Fruit fly (Drosophila melanogaster) whole organism, prepupa: Measurements from ENCODE around the gene dlt.

Source experiments
- Blimp-1 ChIP-seq: fragments of 200-800 bp; sonication (Bioruptor generic); optimal IDR thresholded peaks from 3 replicates; lab custom pipeline; 2017; ENCODE audit warnings: missing biosample characterization, missing genetic modification characterization, mild to moderate bottlenecking, moderate library complexity, missing genetic modification reagents
- CG10631 ChIP-seq: fragments of 200-800 bp; sonication (Bioruptor generic); optimal IDR thresholded peaks from 2 replicates; lab custom pipeline; 2016; ENCODE audit warnings: missing biosample characterization, missing genetic modification characterization
- CG11294 ChIP-seq: fragments of 200-800 bp; sonication (Bioruptor generic); IDR thresholded peaks from 2 replicates; pipeline ENCODE4 v1.3.6; 2022; ENCODE audit warnings: missing biosample characterization, missing genetic modification characterization
- CG11762 ChIP-seq: fragments of 200-800 bp; sonication (Bioruptor generic); optimal IDR thresholded peaks from 3 replicates; lab custom pipeline; 2016; ENCODE audit warnings: missing biosample characterization, missing genetic modification characterization; ENCODE audit not compliant: insufficient read depth
- CG11902 ChIP-seq: fragments of 200-800 bp; sonication (Bioruptor generic); optimal IDR thresholded peaks from 3 replicates; lab custom pipeline; 2016; ENCODE audit warnings: missing biosample characterization, missing genetic modification characterization
- CG15336 ChIP-seq: fragments of 200-800 bp; sonication (Bioruptor generic); IDR thresholded peaks from 2 replicates; pipeline ENCODE4 v1.3.6; 2022; ENCODE audit warnings: missing biosample characterization, missing genetic modification characterization
- CG1621 ChIP-seq: fragments of 200-800 bp; sonication (Bioruptor generic); optimal IDR thresholded peaks from 3 replicates; lab custom pipeline; 2018; ENCODE audit warnings: missing biosample characterization, mild to moderate bottlenecking, missing genetic modification characterization
- CG16779 ChIP-seq: fragments of 200-800 bp; sonication (Bioruptor generic); optimal IDR thresholded peaks from 3 replicates; lab custom pipeline; 2017; ENCODE audit warnings: missing biosample characterization, mild to moderate bottlenecking, missing genetic modification characterization
- CG31627 ChIP-seq: fragments of 200-800 bp; sonication (Bioruptor generic); optimal IDR thresholded peaks from 3 replicates; lab custom pipeline; 2016; ENCODE audit warnings: missing biosample characterization, missing genetic modification characterization
- CG34406 ChIP-seq: fragments of 200-800 bp; sonication (Bioruptor generic); optimal IDR thresholded peaks from 3 replicates; lab custom pipeline; 2016; ENCODE audit warnings: missing biosample characterization, missing genetic modification characterization
- CG3919 ChIP-seq: fragments of 200-800 bp; sonication (Bioruptor generic); optimal IDR thresholded peaks from 3 replicates; lab custom pipeline; 2016; ENCODE audit warnings: missing biosample characterization, missing genetic modification characterization
- CG6163 ChIP-seq: fragments of 200-800 bp; sonication (Bioruptor generic); IDR thresholded peaks from 3 replicates; pipeline ENCODE4 v1.3.6; 2022; ENCODE audit warnings: missing biosample characterization, missing genetic modification characterization
- CG6808 ChIP-seq: fragments of 200-800 bp; sonication (Bioruptor generic); optimal IDR thresholded peaks from 3 replicates; lab custom pipeline; 2017; ENCODE audit warnings: missing biosample characterization, missing genetic modification characterization, mild to moderate bottlenecking, moderate library complexity, missing genetic modification reagents
- CG6854 ChIP-seq: fragments of 200-800 bp; sonication (Bioruptor generic); optimal IDR thresholded peaks from 2 replicates; lab custom pipeline; 2017; ENCODE audit warnings: missing biosample characterization, mild to moderate bottlenecking, missing genetic modification characterization
- CG8319 ChIP-seq: fragments of 200-800 bp; sonication (Bioruptor generic); optimal IDR thresholded peaks from 3 replicates; lab custom pipeline; 2016; ENCODE audit warnings: missing biosample characterization, missing genetic modification characterization
- CG8632 ChIP-seq: fragments of 200-800 bp; sonication (Bioruptor generic); optimal IDR thresholded peaks from 3 replicates; lab custom pipeline; 2016; ENCODE audit warnings: missing biosample characterization, missing genetic modification characterization
- CG9139 ChIP-seq: fragments of 200-800 bp; sonication (Bioruptor generic); optimal IDR thresholded peaks from 3 replicates; lab custom pipeline; 2017; ENCODE audit warnings: missing biosample characterization, mild to moderate bottlenecking, missing genetic modification characterization
- Eip93F ChIP-seq: fragments of 200-800 bp; sonication (Bioruptor generic); optimal IDR thresholded peaks from 2 replicates; lab custom pipeline; 2016; ENCODE audit warnings: missing biosample characterization, mild to moderate bottlenecking, missing genetic modification characterization
- Ets96B ChIP-seq: fragments of 200-800 bp; optimal IDR thresholded peaks from 2 replicates; lab custom pipeline; 2019; ENCODE audit warnings: missing biosample characterization, mild to moderate bottlenecking, missing genetic modification characterization, moderate library complexity
- Hr39 ChIP-seq: fragments of 200-800 bp; sonication (Bioruptor generic); optimal IDR thresholded peaks from 2 replicates; lab custom pipeline; 2016; ENCODE audit warnings: missing biosample characterization, missing genetic modification characterization
- Hr4 ChIP-seq: fragments of 200-800 bp; sonication (Bioruptor generic); optimal IDR thresholded peaks from 3 replicates; lab custom pipeline; 2016; ENCODE audit warnings: missing biosample characterization, missing genetic modification characterization
- Lpt ChIP-seq: fragments of 200-800 bp; sonication (Bioruptor generic); optimal IDR thresholded peaks from 3 replicates; lab custom pipeline; 2016; ENCODE audit warnings: missing biosample characterization, missing genetic modification characterization
- Met ChIP-seq: fragments of 200-800 bp; sonication (Bioruptor generic); optimal IDR thresholded peaks from 3 replicates; lab custom pipeline; 2016; ENCODE audit warnings: missing biosample characterization, missing genetic modification characterization
- Smox ChIP-seq: fragments of 200-800 bp; sonication (Bioruptor generic); optimal IDR thresholded peaks from 3 replicates; lab custom pipeline; 2016; ENCODE audit warnings: missing biosample characterization, missing genetic modification characterization
- Sox102F ChIP-seq: fragments of 200-800 bp; sonication (Bioruptor generic); optimal IDR thresholded peaks from 2 replicates; lab custom pipeline; 2016; ENCODE audit warnings: missing biosample characterization, mild to moderate bottlenecking, missing genetic modification characterization
- Sox15 ChIP-seq: fragments of 200-800 bp; sonication (Bioruptor generic); optimal IDR thresholded peaks from 3 replicates; lab custom pipeline; 2016; ENCODE audit warnings: missing biosample characterization, missing genetic modification characterization
- cyc ChIP-seq: fragments of 200-800 bp; sonication (Bioruptor generic); optimal IDR thresholded peaks from 3 replicates; lab custom pipeline; 2016; ENCODE audit warnings: missing biosample characterization, missing genetic modification characterization
- eg ChIP-seq: fragments of 200-800 bp; sonication (Bioruptor generic); IDR thresholded peaks from 3 replicates; pipeline ENCODE4 v1.3.6; 2022; ENCODE audit warnings: missing biosample characterization, missing genetic modification characterization
- esn ChIP-seq: fragments of 200-800 bp; sonication (Bioruptor generic); optimal IDR thresholded peaks from 2 replicates; lab custom pipeline; 2016; ENCODE audit warnings: missing biosample characterization, mild to moderate bottlenecking, missing genetic modification characterization, moderate library complexity
- fd59A ChIP-seq: fragments of 200-800 bp; sonication (Bioruptor generic); optimal IDR thresholded peaks from 2 replicates; lab custom pipeline; 2017; ENCODE audit warnings: missing biosample characterization, mild to moderate bottlenecking, missing genetic modification characterization, missing genetic modification reagents
- fd85E ChIP-seq: fragments of 200-800 bp; sonication (Bioruptor generic); optimal IDR thresholded peaks from 3 replicates; lab custom pipeline; 2016; ENCODE audit warnings: missing biosample characterization, missing genetic modification characterization
- lz ChIP-seq: fragments of 200-800 bp; sonication (Bioruptor generic); optimal IDR thresholded peaks from 3 replicates; lab custom pipeline; 2016; ENCODE audit warnings: missing biosample characterization, missing genetic modification characterization
- net ChIP-seq: fragments of 200-800 bp; sonication (Bioruptor generic); optimal IDR thresholded peaks from 3 replicates; lab custom pipeline; 2016; ENCODE audit warnings: missing biosample characterization, missing genetic modification characterization
- pdm3 ChIP-seq: fragments of 200-800 bp; sonication (Bioruptor generic); optimal IDR thresholded peaks from 3 replicates; lab custom pipeline; 2016; ENCODE audit warnings: missing biosample characterization, missing genetic modification characterization
- spab ChIP-seq: fragments of 200-800 bp; sonication (Bioruptor generic); optimal IDR thresholded peaks from 2 replicates; lab custom pipeline; 2017; ENCODE audit warnings: missing biosample characterization, mild to moderate bottlenecking, missing genetic modification characterization, missing genetic modification reagents
- ss ChIP-seq, 2 experiments: fragments of 200-800 bp; sonication (Bioruptor generic); optimal IDR thresholded peaks; 2 replicates in 1 of 2; 3 replicates in 1 of 2; lab custom pipeline; 2017 to 2018; ENCODE audit warnings: mild to moderate bottlenecking in 2 of 2, missing biosample characterization in 2 of 2, missing genetic modification characterization in 2 of 2, moderate library complexity in 1 of 2
- svp ChIP-seq: fragments of 200-800 bp; sonication (Bioruptor generic); peaks from one replicate; lab custom pipeline; 2016; ENCODE audit warnings: missing biosample characterization, missing genetic modification characterization
- topi ChIP-seq: fragments of 200-800 bp; sonication (Bioruptor generic); optimal IDR thresholded peaks from 3 replicates; lab custom pipeline; 2016; ENCODE audit warnings: missing biosample characterization, missing genetic modification characterization

The dlt gene

DNA sequence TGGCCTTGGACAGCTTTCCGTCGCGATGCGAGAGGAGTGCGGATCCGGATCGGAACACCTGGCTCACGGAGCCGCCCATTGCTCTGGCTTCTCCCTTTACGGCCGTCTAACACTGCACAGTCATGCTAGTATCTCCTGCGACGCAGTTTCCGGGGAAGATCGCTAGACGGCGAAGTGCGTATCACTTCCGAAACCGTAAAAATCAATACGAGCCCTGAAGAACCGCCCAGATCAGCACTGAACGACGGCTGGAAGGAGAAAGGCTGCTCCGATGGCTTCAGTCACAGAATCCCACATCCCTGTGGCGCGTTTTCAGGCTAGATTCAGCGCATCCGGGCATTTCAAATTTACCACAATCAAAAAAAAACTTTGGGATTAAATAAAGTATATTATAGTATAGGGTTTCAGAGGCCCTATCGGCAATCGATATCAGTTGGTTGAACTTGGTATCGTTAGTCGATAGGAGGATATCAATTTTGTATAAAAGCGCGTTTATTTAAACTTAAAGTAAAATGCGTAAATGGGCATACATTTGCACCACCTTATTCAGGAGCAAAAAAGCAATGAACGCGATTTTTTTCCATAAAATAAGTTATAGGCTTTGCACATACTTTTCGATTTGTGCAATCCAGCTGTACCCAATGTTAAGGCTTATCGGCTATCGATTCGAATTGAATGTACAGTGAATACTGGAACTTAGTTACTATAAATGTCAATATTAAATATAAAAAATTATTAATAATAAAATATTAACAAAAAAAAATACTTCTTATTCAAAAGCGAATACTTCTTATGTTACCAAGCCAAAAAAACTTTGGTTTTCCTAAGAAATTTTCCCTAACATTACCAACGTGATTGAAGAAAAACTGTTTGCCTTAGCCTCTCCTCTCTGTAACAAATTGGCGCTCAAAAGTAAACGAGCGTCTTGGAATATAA is 20.1 kb downstream of the dlt start, which contains the start of the genes CG13933 and PolD2 (continued):
- TF ChIP-seq CG31627 (GFP tag; lab: Kevin White, UChicago) (peak; percentile 93), fd85E (GFP tag; lab: Kevin White, UChicago) (peak; percentile 55), CG1621 (no peak), topi (GFP tag; lab: Kevin White, UChicago) (peak; percentile 90), cyc (GFP tag; lab: Kevin White, UChicago) (peak; percentile 83), Hr39 (peak; percentile 93), CG11762 (GFP tag; lab: Kevin White, UChicago) (peak; percentile 84), Sox15 (peak; percentile 93), lz (GFP tag; lab: Kevin White, UChicago) (peak; percentile 91), Hr4 (GFP tag; lab: Kevin White, UChicago) (peak; percentile 96), CG11902 (peak; percentile 79), Blimp-1 (GFP tag; lab: Kevin White, UChicago) (peak; percentile 67), spab (GFP tag; lab: Kevin White, UChicago) (no peak), net (GFP tag; lab: Kevin White, UChicago) (no peak), CG6854 (no peak), Eip93F (GFP tag; lab: Kevin White, UChicago) (peak; percentile 46), Lpt (GFP tag; lab: Kevin White, UChicago) (peak; percentile 96), CG11294 (GFP tag; lab: Robert Waterston, UW) (peak; percentile 78), CG6808 (GFP tag; lab: Kevin White, UChicago) (no peak), fd59A (GFP tag; lab: Kevin White, UChicago) (peak; percentile 87), CG8319 (GFP tag; lab: Kevin White, UChicago) (peak; percentile 60), CG16779 (peak; percentile 89), Sox102F (peak; percentile 94), CG10631 (GFP tag; lab: Kevin White, UChicago) (peak; percentile 97), CG9139 (GFP tag; lab: Kevin White, UChicago) (no peak), CG34406 (GFP tag; lab: Kevin White, UChicago) (peak; percentile 99), Ets96B (tag; lab: Kevin White, UChicago) (peak; percentile 89), CG15336 (GFP tag; lab: Robert Waterston, UW) (peak; percentile 99), eg (GFP tag; lab: Robert Waterston, UW) (peak; percentile 98), ss (GFP tag; optimal IDR thresholded peaks at IDR 0.05; lab: Kevin White, UChicago) (peak in 1 of 2 experiments; percentile 97), esn (peak; percentile 96), CG8632 (GFP tag; lab: Kevin White, UChicago) (peak; percentile 99)
- TF ChIP-seq, all 60 proteins: peak for 46

DNA sequence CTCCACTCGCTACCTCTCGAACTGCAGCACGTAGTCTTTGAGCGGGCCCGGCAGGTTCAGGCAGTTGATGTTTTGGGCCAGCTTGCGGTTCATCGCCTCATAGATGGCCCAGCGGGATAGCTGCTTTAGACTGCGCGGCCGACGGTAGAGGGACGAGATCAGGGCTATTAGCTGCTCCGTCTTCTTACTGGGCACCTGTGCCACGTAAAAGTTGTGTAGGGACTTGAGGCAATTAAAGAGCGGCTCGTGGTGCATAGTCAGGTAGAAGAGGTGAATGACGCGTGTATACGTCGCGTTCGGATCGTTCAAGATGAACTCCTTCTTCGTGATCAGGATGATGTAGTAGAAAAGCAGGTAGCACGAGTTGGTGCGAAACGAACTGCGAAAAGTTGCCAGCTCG is 22.5 kb downstream of the dlt start:
- TF ChIP-seq Smox (GFP tag; lab: Kevin White, UChicago) (no peak), eg (GFP tag; lab: Robert Waterston, UW) (no peak), CG3919 (no peak), CG8319 (GFP tag; lab: Kevin White, UChicago) (no peak), Met (GFP tag; lab: Kevin White, UChicago) (no peak), svp (no peak), net (GFP tag; lab: Kevin White, UChicago) (no peak), pdm3 (GFP tag; lab: Kevin White, UChicago) (no peak), CG6163 (GFP tag; lab: Robert Waterston, UW) (no peak)
